Fruit fly (Drosophila melanogaster) whole organism, embryonic: ENCODE data around the gene CG17325.

Experiments
- B-H2 ChIP-seq: fragments of 200-800 bp; sonication (Bioruptor generic); optimal IDR thresholded peaks from 2 replicates; lab custom pipeline; 2018; ENCODE audit warnings: missing biosample characterization, mild to moderate bottlenecking, missing genetic modification characterization
- CG10543 ChIP-seq: fragments of 200-800 bp; sonication (Bioruptor generic); optimal IDR thresholded peaks from 3 replicates; lab custom pipeline; 2017; ENCODE audit warnings: missing biosample characterization, mild to moderate bottlenecking, missing genetic modification characterization, moderate library complexity
- CG13296 ChIP-seq: fragments of 200-800 bp; sonication (Bioruptor generic); optimal IDR thresholded peaks from 3 replicates; lab custom pipeline; 2018; ENCODE audit warnings: missing biosample characterization, mild to moderate bottlenecking, missing genetic modification characterization
- CG14667 ChIP-seq: fragments of 200-800 bp; sonication (Bioruptor generic); IDR thresholded peaks from 2 replicates; pipeline ENCODE4 v1.3.6; 2022; ENCODE audit warnings: missing biosample characterization, missing genetic modification characterization
- CG15479 ChIP-seq: fragments of 200-800 bp; sonication (Bioruptor generic); optimal IDR thresholded peaks from 3 replicates; lab custom pipeline; 2019; ENCODE audit warnings: missing biosample characterization, mild to moderate bottlenecking, missing genetic modification characterization, moderate library complexity
- CG18599 ChIP-seq: fragments of 200-800 bp; sonication (Bioruptor generic); optimal IDR thresholded peaks from 3 replicates; lab custom pipeline; 2017; ENCODE audit warnings: missing biosample characterization, missing genetic modification characterization, mild to moderate bottlenecking, moderate library complexity, missing genetic modification reagents
- CG2202 ChIP-seq: fragments of 200-800 bp; sonication (Bioruptor generic); optimal IDR thresholded peaks from 2 replicates; lab custom pipeline; 2018; ENCODE audit warnings: missing biosample characterization, mild to moderate bottlenecking, missing genetic modification characterization
- CG2678 ChIP-seq: fragments of 200-800 bp; sonication (Bioruptor generic); optimal IDR thresholded peaks from 3 replicates; lab custom pipeline; 2019; ENCODE audit warnings: missing biosample characterization, mild to moderate bottlenecking, missing genetic modification characterization, moderate library complexity
- CG33213 ChIP-seq: fragments of 200-800 bp; sonication (Bioruptor generic); optimal IDR thresholded peaks from 3 replicates; lab custom pipeline; 2016; ENCODE audit warnings: missing biosample characterization, missing genetic modification characterization
- CG34376 ChIP-seq: fragments of 200-800 bp; sonication (Bioruptor generic); optimal IDR thresholded peaks from 2 replicates; lab custom pipeline; 2018; ENCODE audit warnings: missing biosample characterization, mild to moderate bottlenecking, missing genetic modification characterization
- CG4282 ChIP-seq: fragments of 200-800 bp; sonication (Bioruptor generic); optimal IDR thresholded peaks from 2 replicates; lab custom pipeline; 2016; ENCODE audit warnings: missing biosample characterization, missing genetic modification characterization
- CG6654 ChIP-seq: fragments of 200-800 bp; sonication (Bioruptor generic); optimal IDR thresholded peaks from 2 replicates; lab custom pipeline; 2017; ENCODE audit warnings: missing biosample characterization, mild to moderate bottlenecking, missing genetic modification characterization
- CG6854 ChIP-seq: fragments of 200-800 bp; sonication (Bioruptor generic); optimal IDR thresholded peaks from 3 replicates; lab custom pipeline; 2017; ENCODE audit warnings: missing biosample characterization, mild to moderate bottlenecking, missing genetic modification characterization
- Deaf1 ChIP-seq: fragments of 200-800 bp; optimal IDR thresholded peaks from 3 replicates; lab custom pipeline; 2019; ENCODE audit warnings: missing biosample characterization, mild to moderate bottlenecking, missing genetic modification characterization, moderate library complexity
- Drgx ChIP-seq: fragments of 200-800 bp; sonication (Bioruptor generic); IDR thresholded peaks from 2 replicates; pipeline ENCODE4 v1.3.6; 2022; ENCODE audit warnings: missing biosample characterization, missing genetic modification characterization
- GATAe ChIP-seq: fragments of 200-800 bp; sonication (Bioruptor generic); conservative IDR thresholded peaks from 2 replicates; pipeline ENCODE4 v1.3.6; 2022; ENCODE audit warnings: missing biosample characterization, missing genetic modification characterization
- Gsc ChIP-seq: fragments of 200-800 bp; sonication (Bioruptor generic); IDR thresholded peaks from 2 replicates; pipeline ENCODE4 v1.3.6; 2022; ENCODE audit warnings: missing biosample characterization, missing genetic modification characterization
- HHEX ChIP-seq: fragments of 200-800 bp; sonication (Bioruptor generic); optimal IDR thresholded peaks from 3 replicates; lab custom pipeline; 2017; ENCODE audit warnings: missing biosample characterization, mild to moderate bottlenecking, missing genetic modification characterization, missing genetic modification reagents
- Hey ChIP-seq: fragments of 200-800 bp; sonication (Bioruptor generic); optimal IDR thresholded peaks from 3 replicates; lab custom pipeline; 2018; ENCODE audit warnings: missing biosample characterization, mild to moderate bottlenecking, missing genetic modification characterization
- Nf-YB ChIP-seq: fragments of 200-800 bp; sonication (Bioruptor generic); optimal IDR thresholded peaks from 3 replicates; lab custom pipeline; 2019; ENCODE audit warnings: missing biosample characterization, mild to moderate bottlenecking, missing genetic modification characterization, moderate library complexity
- Nf-YC ChIP-seq: fragments of 200-800 bp; optimal IDR thresholded peaks from 3 replicates; lab custom pipeline; 2019; ENCODE audit warnings: missing biosample characterization, mild to moderate bottlenecking, missing genetic modification characterization, moderate library complexity
- Spps ChIP-seq: fragments of 200-800 bp; sonication (Bioruptor generic); optimal IDR thresholded peaks from 2 replicates; lab custom pipeline; 2018; ENCODE audit warnings: missing biosample characterization, mild to moderate bottlenecking, missing genetic modification characterization
- Stat92E ChIP-seq, 3 experiments: fragments of >200 bp in 2 of 3; fragments of 200-800 bp in 1 of 3; sonication (Bioruptor generic) in 1 of 3; optimal IDR thresholded peaks; 2 replicates each; lab custom pipeline; 2017 to 2019; ENCODE audit warnings: missing biosample characterization in 3 of 3, missing genetic modification characterization in 3 of 3, mild to moderate bottlenecking in 1 of 3, moderate library complexity in 1 of 3
- Xbp1 ChIP-seq: fragments of 200-800 bp; sonication (Bioruptor generic); optimal IDR thresholded peaks from 3 replicates; lab custom pipeline; 2016; ENCODE audit warnings: missing biosample characterization, mild to moderate bottlenecking, missing genetic modification characterization
- chm ChIP-seq: fragments of 200-800 bp; sonication (Bioruptor generic); IDR thresholded peaks from 2 replicates; pipeline ENCODE4 v1.3.6; 2022; ENCODE audit warnings: missing biosample characterization, missing genetic modification characterization
- croc ChIP-seq: fragments of 200-800 bp; sonication (Bioruptor generic); conservative IDR thresholded peaks from 3 replicates; pipeline ENCODE4 v1.3.6; 2022; ENCODE audit warnings: missing biosample characterization, missing genetic modification characterization
- crp ChIP-seq, 2 experiments: fragments of 200-800 bp; sonication (Bioruptor generic); optimal IDR thresholded peaks; 2 replicates in 1 of 2; 3 replicates in 1 of 2; lab custom pipeline; 2017; ENCODE audit warnings: missing biosample characterization in 2 of 2, missing genetic modification characterization in 2 of 2, mild to moderate bottlenecking in 1 of 2, moderate library complexity in 1 of 2
- cwo ChIP-seq: fragments of 200-800 bp; sonication (Bioruptor generic); optimal IDR thresholded peaks from 3 replicates; lab custom pipeline; 2017; ENCODE audit warnings: missing biosample characterization, missing genetic modification characterization, mild to moderate bottlenecking, moderate library complexity, missing genetic modification reagents
- dm ChIP-seq: fragments of 200-800 bp; sonication (Bioruptor generic); optimal IDR thresholded peaks from 3 replicates; lab custom pipeline; 2016; ENCODE audit warnings: missing biosample characterization, missing genetic modification characterization
- exex ChIP-seq: fragments of 200-800 bp; sonication (Bioruptor generic); optimal IDR thresholded peaks from 4 replicates; lab custom pipeline; 2018; ENCODE audit warnings: missing biosample characterization, mild to moderate bottlenecking, missing genetic modification characterization, moderate library complexity
- fd96Cb ChIP-seq: fragments of 200-800 bp; sonication (Bioruptor generic); optimal IDR thresholded peaks from 2 replicates; lab custom pipeline; 2018; ENCODE audit warnings: missing biosample characterization, mild to moderate bottlenecking, missing genetic modification characterization, moderate library complexity
- ftz-f1 ChIP-seq: fragments of 200-800 bp; sonication (Bioruptor generic); optimal IDR thresholded peaks from 2 replicates; lab custom pipeline; 2016; ENCODE audit warnings: missing biosample characterization, missing genetic modification characterization
- gfzf ChIP-seq: fragments of 200-800 bp; sonication (Bioruptor generic); optimal IDR thresholded peaks from 2 replicates; lab custom pipeline; 2016; ENCODE audit warnings: missing biosample characterization, mild to moderate bottlenecking, missing genetic modification characterization, moderate library complexity
- grn ChIP-seq: fragments of 200-800 bp; sonication (Bioruptor generic); optimal IDR thresholded peaks from 3 replicates; lab custom pipeline; 2017; ENCODE audit warnings: missing biosample characterization, missing genetic modification characterization
- lola ChIP-seq, 3 experiments: fragments of >200 bp in 2 of 3; fragments of 200-800 bp in 1 of 3; sonication (Bioruptor generic) in 1 of 3; optimal IDR thresholded peaks; 2 replicates each; lab custom pipeline; 2017 to 2019; ENCODE audit warnings: missing biosample characterization in 3 of 3, missing genetic modification characterization in 3 of 3, mild to moderate bottlenecking in 1 of 3, moderate library complexity in 1 of 3
- lov ChIP-seq, 2 experiments: fragments of 200-800 bp in 1 of 2; fragments of >200 bp in 1 of 2; sonication (Bioruptor generic) in 1 of 2; IDR thresholded peaks in 1 of 2; optimal IDR thresholded peaks in 1 of 2; 2 replicates in 1 of 2; 3 replicates in 1 of 2; pipeline versions ENCODE4 v1.3.6 to Lab custom; 2017 to 2022; ENCODE audit warnings: missing biosample characterization in 1 of 2, missing genetic modification characterization in 1 of 2
- luna ChIP-seq: fragments of 200-800 bp; sonication (Bioruptor generic); optimal IDR thresholded peaks from 2 replicates; lab custom pipeline; 2016; ENCODE audit warnings: missing biosample characterization, missing genetic modification characterization
- p53 ChIP-seq: fragments of 200-800 bp; sonication (Bioruptor generic); optimal IDR thresholded peaks from 2 replicates; lab custom pipeline; 2016; ENCODE audit warnings: missing biosample characterization, missing genetic modification characterization
- ranshi ChIP-seq: fragments of 200-800 bp; sonication (Bioruptor generic); IDR thresholded peaks from 2 replicates; pipeline ENCODE4 v1.3.6; 2022; ENCODE audit warnings: missing biosample characterization, missing genetic modification characterization
- sens ChIP-seq: fragments of 200-800 bp; sonication (Bioruptor generic); peaks from one replicate; lab custom pipeline; 2016; ENCODE audit warnings: missing biosample characterization, missing genetic modification characterization
- sug ChIP-seq: fragments of 200-800 bp; optimal IDR thresholded peaks from 2 replicates; lab custom pipeline; 2019; ENCODE audit warnings: missing biosample characterization, mild to moderate bottlenecking, missing genetic modification characterization, moderate library complexity
- trem ChIP-seq: fragments of 200-800 bp; optimal IDR thresholded peaks from 3 replicates; lab custom pipeline; 2019; ENCODE audit warnings: missing biosample characterization, mild to moderate bottlenecking, missing genetic modification characterization, moderate library complexity
- twi ChIP-seq: fragments of 200-800 bp; optimal IDR thresholded peaks from 2 replicates; lab custom pipeline; 2019; ENCODE audit warnings: missing biosample characterization, mild to moderate bottlenecking, missing genetic modification characterization, moderate library complexity
- unc-4 ChIP-seq: fragments of 200-800 bp; sonication (Bioruptor generic); IDR thresholded peaks from 2 replicates; pipeline ENCODE4 v1.3.6; 2022; ENCODE audit warnings: missing biosample characterization, missing genetic modification characterization; ENCODE audit not compliant: partially characterized antibody
- wor ChIP-seq: fragments of 200-800 bp; sonication (Bioruptor generic); IDR thresholded peaks from 2 replicates; pipeline ENCODE4 v1.3.6; 2022; ENCODE audit warnings: missing biosample characterization, missing genetic modification characterization

The CG17325 gene

DNA sequence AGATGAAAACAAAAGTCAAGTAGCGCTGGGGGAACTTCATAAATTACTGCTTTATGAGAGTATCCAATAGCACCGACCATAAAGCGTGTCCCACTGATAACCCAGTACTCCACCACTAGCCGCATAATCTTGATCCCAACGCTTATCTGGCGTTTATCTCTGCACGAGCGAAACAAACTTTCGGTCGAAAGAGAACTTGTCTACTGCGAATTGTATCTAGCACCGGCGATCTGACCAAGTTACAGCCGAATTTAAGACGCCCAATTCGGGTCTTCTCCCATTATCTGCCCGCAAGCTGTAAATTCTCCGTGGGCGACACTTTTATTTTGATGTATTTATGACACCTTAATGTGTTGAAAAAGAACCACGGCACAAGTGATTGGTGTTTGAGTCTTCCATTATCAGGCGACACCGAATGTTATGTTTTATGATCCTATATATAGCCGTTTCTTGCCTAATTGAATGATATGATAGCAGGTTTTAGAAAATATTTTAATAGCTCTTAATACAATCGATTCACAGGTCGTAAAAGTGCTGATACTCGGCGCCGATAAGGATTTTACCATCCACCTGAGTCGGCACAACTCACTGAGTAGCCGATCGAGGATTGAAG lies 22.6 kb upstream of the CG17325 start (continued):
- TF ChIP-seq Deaf1 (tag; lab: Kevin White, UChicago), result peak; percentile 13
- TF ChIP-seq Hey (tag; lab: Kevin White, UChicago), result peak; percentile 36
- peak; percentile 97 for TF ChIP-seq exex (tag; lab: Kevin White, UChicago)
- peak; percentile 8 for TF ChIP-seq CG2202 (tag; lab: Kevin White, UChicago)
- peak; percentile 67 for TF ChIP-seq cwo
- TF ChIP-seq sens (GFP tag; lab: Kevin White, UChicago), result peak; percentile 55
- peak; percentile 3 for TF ChIP-seq B-H2 (GFP tag; lab: Kevin White, UChicago)
- peak; percentile 28 for TF ChIP-seq Nf-YC (tag; lab: Kevin White, UChicago)
- TF ChIP-seq CG6854 (GFP tag; lab: Kevin White, UChicago), result peak; percentile 2
- peak; percentile 83 for TF ChIP-seq CG34376 (GFP tag; lab: Kevin White, UChicago)
- TF ChIP-seq twi, result no peak
- TF ChIP-seq CG13296 (GFP tag; lab: Kevin White, UChicago), result peak; percentile 5
- TF ChIP-seq HHEX (GFP tag; lab: Kevin White, UChicago), result peak; percentile 2
- TF ChIP-seq Drgx (GFP tag; lab: Robert Waterston, UW), result no peak
- no peak for TF ChIP-seq CG33213
- TF ChIP-seq sug, result peak; percentile 87
- no peak for TF ChIP-seq CG6654 (GFP tag; lab: Kevin White, UChicago)
- TF ChIP-seq GATAe, result peak; percentile 67
- TF ChIP-seq grn (GFP tag; lab: Kevin White, UChicago), result peak; percentile 84
- TF ChIP-seq CG18599 (GFP tag; lab: Kevin White, UChicago), result peak; percentile 38
- no peak for TF ChIP-seq fd96Cb
- TF ChIP-seq CG10543 (GFP tag; lab: Kevin White, UChicago), result peak; percentile 29

DNA sequence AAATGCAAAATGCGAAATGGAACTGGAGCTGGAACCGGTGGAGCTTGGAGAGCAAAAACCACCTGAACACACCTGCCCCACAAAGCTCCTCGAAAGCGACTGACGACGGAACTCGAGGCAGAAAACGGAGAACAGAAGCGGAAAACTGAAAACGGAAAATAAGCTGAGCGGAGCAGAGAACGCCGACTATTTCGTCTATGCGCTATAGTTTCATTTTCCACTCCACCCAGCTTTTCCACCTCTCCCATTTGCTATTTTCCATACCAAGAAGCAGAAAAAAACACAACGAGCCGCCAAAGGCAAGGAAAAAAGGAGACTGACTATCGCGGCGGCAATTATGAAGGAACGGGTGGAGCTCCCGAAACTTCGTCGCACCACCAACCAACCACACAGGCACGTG lies 19.6 kb upstream of the CG17325 start, which contains the start of gene ham:
Gene ham, minus strand, starts transcription at position 101 of the 400 bp plus-strand sequence.
- TF ChIP-seq gfzf (GFP tag; lab: Kevin White, UChicago) (no peak), Stat92E (GFP tag; optimal IDR thresholded peaks at IDR 0.05; lab: Kevin White, UChicago) (no peak), CG2678 (tag; lab: Kevin White, UChicago) (no peak), p53 (no peak), unc-4 (GFP tag; lab: Robert Waterston, UW) (no peak), croc (GFP tag; lab: Robert Waterston, UW) (no peak), lov (optimal IDR thresholded peaks at IDR 0.05; lab: Kevin White, UChicago) (no peak), lov (GFP tag; IDR thresholded peaks at IDR 0.05; lab: Robert Waterston, UW) (no peak)

DNA sequence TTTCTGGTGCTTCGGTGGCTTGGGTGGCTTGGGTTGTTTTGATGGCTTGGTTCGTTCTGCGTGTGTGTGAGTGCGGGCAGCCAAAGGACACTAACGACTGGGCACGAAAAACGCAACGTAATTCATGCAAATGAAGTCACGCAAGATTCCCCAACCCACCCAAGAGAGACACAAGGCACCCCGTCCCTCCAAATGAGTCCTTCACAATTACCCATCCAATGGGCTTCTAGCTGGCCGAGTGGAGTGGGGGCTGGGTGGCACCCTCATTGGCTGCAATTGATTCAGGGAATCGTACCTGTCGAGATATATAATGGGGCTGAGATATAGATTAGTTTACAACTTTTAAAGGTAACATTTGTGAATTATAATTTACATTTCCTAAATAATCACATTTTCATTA lies 19.2 kb upstream of the CG17325 start:
- TF ChIP-seq ftz-f1 (GFP tag; lab: Kevin White, UChicago) (no peak), Nf-YB (GFP tag; lab: Kevin White, UChicago) (peak; percentile 85), trem (tag; lab: Kevin White, UChicago) (no peak), Nf-YC (tag; lab: Kevin White, UChicago) (peak; percentile 58), wor (GFP tag; lab: Robert Waterston, UW) (no peak)

dm6 chr2L:18795917-18796402 lies 16.5 kb upstream of the CG17325 start:
- no peak for TF ChIP-seq CG14667 (GFP tag; lab: Robert Waterston, UW)
- TF ChIP-seq lola (GFP tag; optimal IDR thresholded peaks at IDR 0.05; lab: Kevin White, UChicago), result no peak
- TF ChIP-seq chm, result peak; percentile 25; the same call in 1 of the 2 replicates
- no peak for TF ChIP-seq Xbp1 (GFP tag; lab: Kevin White, UChicago)
- no peak for TF ChIP-seq Gsc (GFP tag; lab: Robert Waterston, UW)
- TF ChIP-seq dm (GFP tag; lab: Kevin White, UChicago), result no peak
- no peak for TF ChIP-seq luna (GFP tag; lab: Kevin White, UChicago)
- TF ChIP-seq ranshi (GFP tag; lab: Robert Waterston, UW), result no peak
- no peak for TF ChIP-seq CG15479 (GFP tag; lab: Kevin White, UChicago)
- TF ChIP-seq GATAe, result peak; percentile 73
- no peak for TF ChIP-seq crp (GFP tag; optimal IDR thresholded peaks at IDR 0.05; lab: Kevin White, UChicago)
- TF ChIP-seq Spps, result no peak
- no peak for TF ChIP-seq CG4282
